Worm (Caenorhabditis elegans) whole organism, L1 larva: Measurements from ENCODE around the gene unc-6.

Experiments
- C34B4.2 ChIP-seq: sonication (generic microtip); optimal IDR thresholded peaks from 2 replicates; lab custom pipeline; 2017; ENCODE audit warnings: mild to moderate bottlenecking, missing genetic modification characterization, missing compliant biosample characterization
- F16B12.6 ChIP-seq: fragments of 150-350 bp; optimal IDR thresholded peaks from 2 replicates; lab custom pipeline; 2014; ENCODE audit warnings: missing biosample characterization, missing genetic modification characterization
- Y116A8C.19 ChIP-seq: sonication (generic microtip); optimal IDR thresholded peaks from 2 replicates; lab custom pipeline; 2016; ENCODE audit warnings: missing compliant biosample characterization, missing genetic modification characterization, borderline replicate concordance
- aha-1 ChIP-seq: fragments of 150-350 bp; optimal IDR thresholded peaks from 2 replicates; lab custom pipeline; 2014; ENCODE audit warnings: missing biosample characterization, missing genetic modification characterization
- aly-2 ChIP-seq: fragments of 150-350 bp; optimal IDR thresholded peaks from 2 replicates; lab custom pipeline; 2014; ENCODE audit warnings: missing biosample characterization, missing genetic modification characterization
- ceh-63 ChIP-seq: fragments of 200-800 bp; sonication (Bioruptor generic); optimal IDR thresholded peaks from 2 replicates; lab custom pipeline; 2018; ENCODE audit warnings: mild to moderate bottlenecking, missing genetic modification characterization, missing compliant biosample characterization
- ceh-8 ChIP-seq: fragments of 200-800 bp; sonication (Bioruptor generic); optimal IDR thresholded peaks from 2 replicates; lab custom pipeline; 2018; ENCODE audit warnings: mild to moderate bottlenecking, missing genetic modification characterization, moderate library complexity, missing compliant biosample characterization
- ceh-82 ChIP-seq, 3 experiments: fragments of 150-350 bp in 1 of 3; sonication (generic microtip) in 2 of 3; optimal IDR thresholded peaks; 2 replicates each; lab custom pipeline; 2014 to 2017; ENCODE audit warnings: missing biosample characterization in 3 of 3, missing genetic modification characterization in 3 of 3
- ceh-88 ChIP-seq: fragments of 200-800 bp; sonication (Bioruptor generic); IDR thresholded peaks from 2 replicates; pipeline ENCODE4 v1.3.6; 2022; ENCODE audit warnings: missing genetic modification characterization, missing compliant biosample characterization
- ceh-90 ChIP-seq: sonication (generic microtip); optimal IDR thresholded peaks from 2 replicates; lab custom pipeline; 2016; ENCODE audit warnings: missing genetic modification characterization, missing compliant biosample characterization
- ces-1 ChIP-seq: fragments of 150-350 bp; optimal IDR thresholded peaks from 2 replicates; lab custom pipeline; 2014; ENCODE audit warnings: missing biosample characterization, missing genetic modification reagents, missing genetic modification characterization
- dpl-1 ChIP-seq, 3 experiments: fragments of 150-350 bp in 2 of 3; sonication (generic microtip) in 1 of 3; optimal IDR thresholded peaks; 2 replicates each; lab custom pipeline; 2014 to 2017; ENCODE audit warnings: missing biosample characterization in 3 of 3, missing genetic modification characterization in 3 of 3, missing genetic modification reagents in 3 of 3
- dsc-1 ChIP-seq: sonication (generic microtip); optimal IDR thresholded peaks from 2 replicates; lab custom pipeline; 2016; ENCODE audit warnings: mild to moderate bottlenecking, missing genetic modification characterization, missing compliant biosample characterization
- elt-3 ChIP-seq, 6 experiments: fragments of 150-350 bp in 1 of 6; sonication (generic microtip); optimal IDR thresholded peaks; 2 replicates each; lab custom pipeline; 2017 to 2018; ENCODE audit warnings: missing biosample characterization in 6 of 6, missing genetic modification characterization in 6 of 6, inconsistent platforms in 1 of 6
- ets-5 ChIP-seq: fragments of 200-800 bp; sonication (Bioruptor generic); IDR thresholded peaks from 2 replicates; pipeline ENCODE4 v1.3.6; 2022; ENCODE audit warnings: missing genetic modification characterization, missing compliant biosample characterization
- fkh-10 ChIP-seq: sonication (generic microtip); optimal IDR thresholded peaks from 2 replicates; lab custom pipeline; 2017; ENCODE audit warnings: missing biosample characterization, missing genetic modification reagents, missing genetic modification characterization
- fos-1 ChIP-seq: fragments of 150-350 bp; optimal IDR thresholded peaks from 2 replicates; lab custom pipeline; 2014; ENCODE audit warnings: missing biosample characterization, missing genetic modification characterization
- hlh-4 ChIP-seq: sonication (generic microtip); optimal IDR thresholded peaks from 2 replicates; lab custom pipeline; 2016; ENCODE audit warnings: mild to moderate bottlenecking, missing genetic modification characterization, missing compliant biosample characterization
- hpl-2 ChIP-seq: fragments of 150-350 bp; optimal IDR thresholded peaks from 2 replicates; lab custom pipeline; 2014; ENCODE audit warnings: missing biosample characterization, missing genetic modification reagents, missing genetic modification characterization
- irx-1 ChIP-seq: sonication (generic microtip); optimal IDR thresholded peaks from 2 replicates; lab custom pipeline; 2016; ENCODE audit warnings: missing genetic modification characterization, missing compliant biosample characterization
- jun-1 ChIP-seq: fragments of 150-350 bp; optimal IDR thresholded peaks from 2 replicates; lab custom pipeline; 2014; ENCODE audit warnings: missing biosample characterization, missing genetic modification reagents, missing genetic modification characterization
- lin-13 ChIP-seq: fragments of 150-350 bp; optimal IDR thresholded peaks from 2 replicates; lab custom pipeline; 2014; ENCODE audit warnings: missing biosample characterization, missing genetic modification reagents, missing genetic modification characterization
- lin-14 ChIP-seq: fragments of 200-800 bp; sonication (Bioruptor generic); optimal IDR thresholded peaks from 2 replicates; lab custom pipeline; 2018; ENCODE audit warnings: mild to moderate bottlenecking, missing genetic modification characterization, moderate library complexity, missing compliant biosample characterization
- lin-15B ChIP-seq: fragments of 150-350 bp; sonication (generic microtip); optimal IDR thresholded peaks from 3 replicates; lab custom pipeline; 2014; ENCODE audit warnings: missing biosample characterization, missing genetic modification characterization
- lin-35 ChIP-seq, 2 experiments: fragments of 150-350 bp; optimal IDR thresholded peaks; 2 replicates each; lab custom pipeline; 2014; ENCODE audit warnings: missing biosample characterization in 2 of 2, missing genetic modification characterization in 2 of 2, missing genetic modification reagents in 2 of 2
- lin-39 ChIP-seq: fragments of 150-350 bp; optimal IDR thresholded peaks from 2 replicates; lab custom pipeline; 2014; ENCODE audit warnings: missing biosample characterization, missing genetic modification reagents, missing genetic modification characterization
- lir-3 ChIP-seq: sonication (generic microtip); optimal IDR thresholded peaks from 2 replicates; lab custom pipeline; 2016; ENCODE audit warnings: mild to moderate bottlenecking, missing genetic modification characterization, moderate library complexity, missing compliant biosample characterization; ENCODE audit not compliant: poor library complexity
- mdl-1 ChIP-seq, 2 experiments: fragments of 150-350 bp; optimal IDR thresholded peaks; 2 replicates each; lab custom pipeline; 2014 to 2017; ENCODE audit warnings: missing biosample characterization in 2 of 2, missing genetic modification characterization in 2 of 2, inconsistent platforms in 1 of 2
- mef-2 ChIP-seq: fragments of 150-350 bp; optimal IDR thresholded peaks from 2 replicates; lab custom pipeline; 2014; ENCODE audit warnings: missing biosample characterization, missing genetic modification characterization
- mep-1 ChIP-seq: fragments of 150-350 bp; optimal IDR thresholded peaks from 2 replicates; lab custom pipeline; 2014; ENCODE audit warnings: missing biosample characterization, missing genetic modification characterization
- nhr-11 ChIP-seq: fragments of 150-350 bp; optimal IDR thresholded peaks from 2 replicates; lab custom pipeline; 2014; ENCODE audit warnings: missing biosample characterization, missing genetic modification characterization
- nhr-12 ChIP-seq: sonication (generic microtip); optimal IDR thresholded peaks from 2 replicates; lab custom pipeline; 2017; ENCODE audit warnings: missing biosample characterization, missing genetic modification characterization
- nhr-19 ChIP-seq: fragments of 200-800 bp; sonication (Bioruptor generic); conservative IDR thresholded peaks from 2 replicates; pipeline ENCODE4 v1.3.6; 2022; ENCODE audit warnings: missing genetic modification characterization, missing compliant biosample characterization
- nhr-71 ChIP-seq: sonication (generic microtip); optimal IDR thresholded peaks from 2 replicates; lab custom pipeline; 2016; ENCODE audit warnings: mild to moderate bottlenecking, missing genetic modification characterization, moderate library complexity, missing compliant biosample characterization
- nhr-76 ChIP-seq: sonication (generic microtip); optimal IDR thresholded peaks from 2 replicates; lab custom pipeline; 2017; ENCODE audit warnings: missing biosample characterization, missing genetic modification characterization
- nhr-77 ChIP-seq: fragments of 150-350 bp; optimal IDR thresholded peaks from 2 replicates; lab custom pipeline; 2014; ENCODE audit warnings: missing biosample characterization, missing genetic modification characterization
- nhr-84 ChIP-seq: sonication (generic microtip); optimal IDR thresholded peaks from 2 replicates; lab custom pipeline; 2017; ENCODE audit warnings: missing biosample characterization, missing genetic modification characterization
- nhr-85 ChIP-seq: sonication (generic microtip); peaks from one replicate; lab custom pipeline; 2016; ENCODE audit warnings: missing genetic modification characterization, inconsistent platforms, missing compliant biosample characterization
- pag-3 ChIP-seq: sonication (generic microtip); optimal IDR thresholded peaks from 2 replicates; lab custom pipeline; 2017; ENCODE audit warnings: missing genetic modification characterization, mild to moderate bottlenecking, missing compliant biosample characterization, antibody characterized with exemption, borderline replicate concordance; ENCODE audit not compliant: insufficient read depth
- pax-3 ChIP-seq: fragments of 200-800 bp; sonication (Bioruptor generic); optimal IDR thresholded peaks from 2 replicates; lab custom pipeline; 2018; ENCODE audit warnings: mild to moderate bottlenecking, missing genetic modification characterization, moderate library complexity, missing compliant biosample characterization
- pqm-1 ChIP-seq: sonication (generic microtip); optimal IDR thresholded peaks from 3 replicates; lab custom pipeline; 2017; ENCODE audit warnings: missing biosample characterization, missing genetic modification characterization
- rnt-1 ChIP-seq: sonication (generic microtip); optimal IDR thresholded peaks from 2 replicates; lab custom pipeline; 2016; ENCODE audit warnings: mild to moderate bottlenecking, missing genetic modification characterization, moderate library complexity, missing compliant biosample characterization
- sox-4 ChIP-seq: sonication (generic microtip); optimal IDR thresholded peaks from 2 replicates; lab custom pipeline; 2016; ENCODE audit warnings: missing genetic modification characterization, missing compliant biosample characterization
- sptf-1 ChIP-seq: fragments of 150-350 bp; optimal IDR thresholded peaks from 2 replicates; lab custom pipeline; 2014; ENCODE audit warnings: missing biosample characterization, missing genetic modification characterization
- swsn-7 ChIP-seq: sonication (generic microtip); optimal IDR thresholded peaks from 2 replicates; lab custom pipeline; 2016; ENCODE audit warnings: missing genetic modification characterization, missing compliant biosample characterization
- tbx-2 ChIP-seq: sonication (generic microtip); optimal IDR thresholded peaks from 2 replicates; lab custom pipeline; 2016; ENCODE audit warnings: missing genetic modification characterization, missing compliant biosample characterization
- tlp-1 ChIP-seq: fragments of 150-350 bp; optimal IDR thresholded peaks from 2 replicates; lab custom pipeline; 2014; ENCODE audit warnings: missing biosample characterization, missing genetic modification characterization
- unc-30 ChIP-seq: sonication (generic microtip); optimal IDR thresholded peaks from 2 replicates; lab custom pipeline; 2017; ENCODE audit warnings: missing biosample characterization, missing genetic modification characterization
- unc-86 ChIP-seq: sonication (generic microtip); optimal IDR thresholded peaks from 2 replicates; lab custom pipeline; 2016; ENCODE audit warnings: missing genetic modification characterization, missing compliant biosample characterization
- unc-98 ChIP-seq: fragments of 200-800 bp; sonication (Bioruptor generic); IDR thresholded peaks from 2 replicates; pipeline ENCODE4 v1.3.6; 2022; ENCODE audit warnings: missing genetic modification characterization, missing compliant biosample characterization
- xbp-1 ChIP-seq: sonication (generic microtip); optimal IDR thresholded peaks from 2 replicates; lab custom pipeline; 2016; ENCODE audit warnings: missing genetic modification characterization, missing compliant biosample characterization
- zip-4 ChIP-seq: fragments of 200-800 bp; sonication (Bioruptor generic); optimal IDR thresholded peaks from 2 replicates; lab custom pipeline; 2018; ENCODE audit warnings: mild to moderate bottlenecking, missing genetic modification characterization, moderate library complexity, missing compliant biosample characterization
- ztf-11 ChIP-seq, 2 experiments: sonication (generic microtip); optimal IDR thresholded peaks; 2 replicates each; lab custom pipeline; 2016 to 2017; ENCODE audit warnings: missing genetic modification characterization in 2 of 2, missing biosample characterization in 1 of 2, missing compliant biosample characterization in 1 of 2
- ztf-4 ChIP-seq: fragments of 150-350 bp; optimal IDR thresholded peaks from 2 replicates; lab custom pipeline; 2014; ENCODE audit warnings: missing biosample characterization, missing genetic modification characterization

Gene unc-6

DNA sequence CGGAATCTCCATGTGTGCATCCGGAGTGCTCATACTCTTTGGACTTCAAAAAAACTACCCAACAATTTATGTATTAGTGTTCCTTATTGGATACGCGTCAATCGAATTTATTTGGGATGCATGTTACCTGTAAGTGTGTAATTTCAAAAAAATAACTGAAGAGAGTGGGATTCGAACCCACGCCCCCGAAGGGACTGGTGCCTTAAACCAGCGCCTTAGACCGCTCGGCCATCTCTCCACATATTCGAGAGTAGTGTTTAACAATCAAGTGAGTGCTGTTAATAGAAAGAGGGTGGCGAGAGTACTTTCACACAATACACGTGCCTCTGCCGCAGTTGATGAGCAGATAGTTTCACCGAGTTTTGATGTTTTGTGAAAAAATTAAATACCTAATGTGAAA lies 13.5 kb downstream of the unc-6 start:
- TF ChIP-seq dsc-1 (tag; lab: Kevin White, UChicago) (peak; percentile 68), mdl-1 (tag; optimal IDR thresholded peaks at IDR 0.05; lab: Kevin White, UChicago) (peak in 1 of 2 experiments; percentile 76), F16B12.6 (tag; lab: Kevin White, UChicago) (no peak), ceh-88 (GFP tag; lab: Robert Waterston, UW) (no peak), ceh-82 (tag; optimal IDR thresholded peaks at IDR 0.05; lab: Kevin White, UChicago) (peak in 2 of 3 experiments; percentile 3 to 43), mep-1 (peak; percentile 31), nhr-84 (tag; lab: Kevin White, UChicago) (no peak), lin-35 (GFP tag; optimal IDR thresholded peaks at IDR 0.05; lab: Kevin White, UChicago) (peak in 1 of 2 experiments; percentile 73), ets-5 (GFP tag; lab: Robert Waterston, UW) (no peak), ztf-11 (tag; optimal IDR thresholded peaks at IDR 0.05; lab: Kevin White, UChicago) (no peak), nhr-12 (tag; lab: Kevin White, UChicago) (no peak), lin-14 (GFP tag; lab: Kevin White, UChicago) (peak; percentile 65), pag-3 (no peak), fos-1 (tag; lab: Kevin White, UChicago) (peak; percentile 31), ceh-8 (GFP tag; lab: Kevin White, UChicago) (no peak), sptf-1 (no peak), nhr-76 (no peak), hlh-4 (tag; lab: Kevin White, UChicago) (no peak), ztf-4 (tag; lab: Kevin White, UChicago) (no peak), lin-39 (tag; lab: Kevin White, UChicago) (no peak), nhr-19 (GFP tag; lab: Robert Waterston, UW) (peak; percentile 65), ceh-63 (GFP tag; lab: Kevin White, UChicago) (no peak), unc-98 (GFP tag; lab: Robert Waterston, UW) (no peak), tbx-2 (tag; lab: Kevin White, UChicago) (peak; percentile 42), nhr-71 (tag; lab: Kevin White, UChicago) (peak; percentile 77), nhr-85 (tag; lab: Kevin White, UChicago) (peak; percentile 72), pax-3 (no peak), zip-4 (GFP tag; lab: Kevin White, UChicago) (peak; percentile 11), irx-1 (no peak), sox-4 (tag; lab: Kevin White, UChicago) (no peak), ces-1 (GFP tag; lab: Kevin White, UChicago) (no peak), mef-2 (tag; lab: Kevin White, UChicago) (no peak), jun-1 (tag; lab: Kevin White, UChicago) (no peak), fkh-10 (GFP tag; lab: Kevin White, UChicago) (no peak), nhr-11 (no peak), elt-3 (tag; optimal IDR thresholded peaks at IDR 0.05; lab: Kevin White, UChicago) (peak in 1 of 6 experiments; percentile 26), aly-2 (tag; lab: Kevin White, UChicago) (no peak), lin-15B (no peak), Y116A8C.19 (tag; lab: Kevin White, UChicago) (no peak), rnt-1 (peak; percentile 75), swsn-7 (tag; lab: Kevin White, UChicago) (peak; percentile 51), hpl-2 (GFP tag; lab: Kevin White, UChicago) (peak; percentile 48), C34B4.2 (tag; lab: Kevin White, UChicago) (no peak), xbp-1 (tag; lab: Kevin White, UChicago) (peak; percentile 59), nhr-77 (tag; lab: Kevin White, UChicago) (peak; percentile 30), aha-1 (tag; lab: Kevin White, UChicago) (no peak), unc-86 (tag; lab: Kevin White, UChicago) (no peak), tlp-1 (tag; lab: Kevin White, UChicago) (no peak), ceh-90 (tag; lab: Kevin White, UChicago) (no peak), dpl-1 (GFP tag; optimal IDR thresholded peaks at IDR 0.05; lab: Kevin White, UChicago) (no peak), lir-3 (peak; percentile 36), unc-30 (tag; lab: Kevin White, UChicago) (no peak), lin-13 (peak; percentile 53), pqm-1 (tag; lab: Kevin White, UChicago) (no peak)
